Worm (Caenorhabditis elegans) whole organism, young adult: Measurements from ENCODE around the gene F37B12.1.
A peak's percentile ranks its signal among the peaks of the same experiment; 100 is the strongest.

ENCODE experiments used
- B0035.1 ChIP-seq: sonication (generic microtip); optimal IDR thresholded peaks from 2 replicates; lab custom pipeline; 2016; ENCODE audit warnings: missing genetic modification characterization, mild to moderate bottlenecking, missing compliant biosample characterization, missing genotype, missing genetic modification reagents
- F37B4.10 ChIP-seq: fragments of 200-800 bp; sonication (Bioruptor generic); IDR thresholded peaks from 2 replicates; pipeline ENCODE4 v1.3.6; 2022; ENCODE audit warnings: missing genetic modification characterization, missing compliant biosample characterization
- F39B2.1 ChIP-seq: fragments of 200-800 bp; sonication (Bioruptor generic); IDR thresholded peaks from 2 replicates; pipeline ENCODE4 v1.3.6; 2022; ENCODE audit warnings: missing genetic modification reagents, missing genetic modification characterization, missing compliant biosample characterization
- F52B5.7 ChIP-seq: sonication (generic microtip); optimal IDR thresholded peaks from 2 replicates; lab custom pipeline; 2016; ENCODE audit warnings: mild to moderate bottlenecking, missing genetic modification characterization, missing compliant biosample characterization
- F57A8.1 ChIP-seq: fragments of 200-800 bp; sonication (Bioruptor generic); optimal IDR thresholded peaks from 2 replicates; lab custom pipeline; 2018; ENCODE audit warnings: mild to moderate bottlenecking, missing genetic modification characterization, moderate library complexity, missing compliant biosample characterization
- Y53G8AR.9 ChIP-seq: fragments of 200-800 bp; sonication (Bioruptor generic); conservative IDR thresholded peaks from 2 replicates; pipeline ENCODE4 v1.3.6; 2022; ENCODE audit warnings: missing genetic modification reagents, missing genetic modification characterization, missing compliant biosample characterization
- Y56A3A.18 ChIP-seq: fragments of 200-800 bp; sonication (Bioruptor generic); IDR thresholded peaks from 2 replicates; pipeline ENCODE4 v1.3.6; 2022; ENCODE audit warnings: missing genetic modification reagents, missing genetic modification characterization, missing compliant biosample characterization
- akir-1 ChIP-seq: fragments of 200-800 bp; sonication (Bioruptor generic); optimal IDR thresholded peaks from 2 replicates; lab custom pipeline; 2018; ENCODE audit warnings: mild to moderate bottlenecking, missing genetic modification characterization, moderate library complexity, missing compliant biosample characterization
- ama-1 ChIP-seq, 3 experiments: fragments of 150-350 bp in 1 of 3; sonication (generic microtip) in 2 of 3; optimal IDR thresholded peaks; 2 replicates each; lab custom pipeline; 2014 to 2018; ENCODE audit warnings: missing biosample characterization in 2 of 3, missing genetic modification characterization in 2 of 3, missing genetic modification reagents in 2 of 3
- aptf-3 ChIP-seq: fragments of 200-800 bp; sonication (Bioruptor generic); IDR thresholded peaks from 2 replicates; pipeline ENCODE4 v1.3.6; 2022; ENCODE audit warnings: missing genetic modification characterization, missing compliant biosample characterization
- atf-7 ChIP-seq: sonication (generic microtip); optimal IDR thresholded peaks from 2 replicates; lab custom pipeline; 2017; ENCODE audit warnings: mild to moderate bottlenecking, missing genetic modification characterization, missing compliant biosample characterization
- athp-1 ChIP-seq: sonication (generic microtip); optimal IDR thresholded peaks from 2 replicates; lab custom pipeline; 2017; ENCODE audit warnings: mild to moderate bottlenecking, missing genetic modification characterization, missing compliant biosample characterization
- ceh-100 ChIP-seq: fragments of 200-800 bp; sonication (Bioruptor generic); IDR thresholded peaks from 2 replicates; pipeline ENCODE4 v1.3.6; 2022; ENCODE audit warnings: missing genetic modification reagents, missing genetic modification characterization, missing compliant biosample characterization
- ceh-40 ChIP-seq: fragments of 200-800 bp; sonication (Bioruptor generic); IDR thresholded peaks from 2 replicates; pipeline ENCODE4 v1.3.6; 2022; ENCODE audit warnings: missing genetic modification characterization, missing compliant biosample characterization
- dox-1 ChIP-seq: fragments of 200-800 bp; sonication (Bioruptor generic); IDR thresholded peaks from 2 replicates; pipeline ENCODE4 v1.3.6; 2022; ENCODE audit warnings: missing genetic modification reagents, missing genetic modification characterization, missing compliant biosample characterization
- dpff-1 ChIP-seq: sonication (generic microtip); optimal IDR thresholded peaks from 2 replicates; lab custom pipeline; 2017; ENCODE audit warnings: mild to moderate bottlenecking, missing genetic modification characterization, missing compliant biosample characterization
- efl-1 ChIP-seq: fragments of 150-350 bp; optimal IDR thresholded peaks from 2 replicates; lab custom pipeline; 2014; ENCODE audit warnings: missing biosample characterization, missing genetic modification reagents, missing genetic modification characterization
- egrh-3 ChIP-seq: fragments of 200-800 bp; sonication (Bioruptor generic); IDR thresholded peaks from 2 replicates; pipeline ENCODE4 v1.3.6; 2022; ENCODE audit warnings: missing genetic modification reagents, missing genetic modification characterization, missing compliant biosample characterization
- ets-4 ChIP-seq: fragments of 200-800 bp; sonication (Bioruptor generic); optimal IDR thresholded peaks from 2 replicates; lab custom pipeline; 2018; ENCODE audit warnings: mild to moderate bottlenecking, missing genetic modification characterization, missing compliant biosample characterization
- him-1 ChIP-seq: sonication (generic microtip); optimal IDR thresholded peaks from 2 replicates; lab custom pipeline; 2016; ENCODE audit warnings: missing genotype, missing genetic modification reagents, missing genetic modification characterization, missing compliant biosample characterization
- hlh-12 ChIP-seq: sonication (generic microtip); optimal IDR thresholded peaks from 2 replicates; lab custom pipeline; 2016; ENCODE audit warnings: missing genetic modification characterization, missing compliant biosample characterization
- hmg-20 ChIP-seq: fragments of 200-800 bp; sonication (Bioruptor generic); IDR thresholded peaks from 2 replicates; pipeline ENCODE4 v1.3.6; 2022; ENCODE audit warnings: missing genetic modification reagents, missing genetic modification characterization, missing compliant biosample characterization
- let-607 ChIP-seq, 2 experiments: fragments of 200-800 bp in 1 of 2; sonication (Bioruptor generic) in 1 of 2; sonication (generic microtip) in 1 of 2; optimal IDR thresholded peaks; 2 replicates each; lab custom pipeline; 2016 to 2018; ENCODE audit warnings: mild to moderate bottlenecking in 2 of 2, missing compliant biosample characterization in 2 of 2, missing genetic modification characterization in 2 of 2, moderate library complexity in 2 of 2, missing genotype in 1 of 2
- lin-54 ChIP-seq: fragments of 200-800 bp; sonication (Bioruptor generic); optimal IDR thresholded peaks from 2 replicates; lab custom pipeline; 2018; ENCODE audit warnings: mild to moderate bottlenecking, missing genetic modification characterization, missing compliant biosample characterization
- lsl-1 ChIP-seq: fragments of 200-800 bp; sonication (Bioruptor generic); optimal IDR thresholded peaks from 2 replicates; lab custom pipeline; 2018; ENCODE audit warnings: mild to moderate bottlenecking, missing genetic modification characterization, moderate library complexity, missing compliant biosample characterization
- lsy-27 ChIP-seq: sonication (generic microtip); optimal IDR thresholded peaks from 2 replicates; lab custom pipeline; 2017; ENCODE audit warnings: missing genetic modification characterization, mild to moderate bottlenecking, missing compliant biosample characterization, antibody characterized with exemption, missing genotype, borderline replicate concordance; ENCODE audit not compliant: insufficient read depth
- madf-10 ChIP-seq: sonication (generic microtip); optimal IDR thresholded peaks from 2 replicates; lab custom pipeline; 2016; ENCODE audit warnings: mild to moderate bottlenecking, missing genetic modification characterization, missing compliant biosample characterization
- madf-3 ChIP-seq: fragments of 200-800 bp; sonication (Bioruptor generic); IDR thresholded peaks from 2 replicates; pipeline ENCODE4 v1.3.6; 2022; ENCODE audit warnings: missing genetic modification reagents, missing genetic modification characterization, missing compliant biosample characterization
- madf-8 ChIP-seq: fragments of 200-800 bp; sonication (Bioruptor generic); conservative IDR thresholded peaks from 2 replicates; pipeline ENCODE4 v1.3.6; 2022; ENCODE audit warnings: missing genetic modification reagents, missing genetic modification characterization, missing compliant biosample characterization
- mes-4 ChIP-seq: sonication (generic microtip); optimal IDR thresholded peaks from 2 replicates; lab custom pipeline; 2016; ENCODE audit warnings: missing genotype, missing genetic modification characterization, missing compliant biosample characterization
- nfya-1 ChIP-seq: sonication (generic microtip); optimal IDR thresholded peaks from 2 replicates; lab custom pipeline; 2017; ENCODE audit warnings: antibody characterized with exemption, missing compliant biosample characterization, missing genetic modification characterization, borderline replicate concordance; ENCODE audit not compliant: insufficient read depth
- nfya-2 ChIP-seq: fragments of 200-800 bp; sonication (Bioruptor generic); IDR thresholded peaks from 2 replicates; pipeline ENCODE4 v1.3.6; 2022; ENCODE audit warnings: missing genetic modification reagents, missing genetic modification characterization, missing compliant biosample characterization
- nhr-179 ChIP-seq: sonication (generic microtip); optimal IDR thresholded peaks from 2 replicates; lab custom pipeline; 2016; ENCODE audit warnings: mild to moderate bottlenecking, missing genetic modification characterization, missing compliant biosample characterization
- repo-1 ChIP-seq: sonication (generic microtip); optimal IDR thresholded peaks from 2 replicates; lab custom pipeline; 2017; ENCODE audit warnings: mild to moderate bottlenecking, missing genetic modification characterization, missing compliant biosample characterization
- rpc-1 ChIP-seq, 2 experiments: fragments of 150-350 bp in 1 of 2; sonication (generic microtip) in 1 of 2; optimal IDR thresholded peaks; 2 replicates each; lab custom pipeline; 2014 to 2018; ENCODE audit warnings: missing biosample characterization in 1 of 2, missing genetic modification characterization in 1 of 2, missing genetic modification reagents in 1 of 2, missing genotype in 1 of 2
- sdz-38 ChIP-seq: sonication (generic microtip); optimal IDR thresholded peaks from 2 replicates; lab custom pipeline; 2016; ENCODE audit warnings: missing genotype, missing genetic modification characterization, missing compliant biosample characterization
- sea-2 ChIP-seq: fragments of 200-800 bp; sonication (Bioruptor generic); IDR thresholded peaks from 2 replicates; pipeline ENCODE4 v1.3.6; 2022; ENCODE audit warnings: missing genetic modification characterization, missing compliant biosample characterization
- snpc-1.3 ChIP-seq: sonication (generic microtip); optimal IDR thresholded peaks from 2 replicates; lab custom pipeline; 2017; ENCODE audit warnings: missing genetic modification characterization, mild to moderate bottlenecking, missing compliant biosample characterization, antibody characterized with exemption, moderate library complexity, missing genotype, missing genetic modification reagents; ENCODE audit not compliant: insufficient read depth
- snpc-3.4 ChIP-seq: sonication (generic microtip); optimal IDR thresholded peaks from 2 replicates; lab custom pipeline; 2017; ENCODE audit warnings: missing genetic modification characterization, mild to moderate bottlenecking, missing compliant biosample characterization, antibody characterized with exemption, moderate library complexity, missing genotype, missing genetic modification reagents
- somi-1 ChIP-seq: fragments of 200-800 bp; sonication (Bioruptor generic); optimal IDR thresholded peaks from 2 replicates; lab custom pipeline; 2018; ENCODE audit warnings: mild to moderate bottlenecking, missing genetic modification characterization, missing compliant biosample characterization
- tbp1 ChIP-seq: fragments of 200-800 bp; sonication (Bioruptor generic); optimal IDR thresholded peaks from 2 replicates; lab custom pipeline; 2018; ENCODE audit warnings: mild to moderate bottlenecking, missing genetic modification characterization, missing compliant biosample characterization
- tlf-1 ChIP-seq: fragments of 200-800 bp; sonication (Bioruptor generic); optimal IDR thresholded peaks from 2 replicates; lab custom pipeline; 2018; ENCODE audit warnings: mild to moderate bottlenecking, missing genetic modification characterization, missing compliant biosample characterization
- unc-130 ChIP-seq: sonication (generic microtip); optimal IDR thresholded peaks from 2 replicates; lab custom pipeline; 2016; ENCODE audit warnings: missing genetic modification reagents, missing genetic modification characterization, missing compliant biosample characterization
- zim-3 ChIP-seq: sonication (generic microtip); optimal IDR thresholded peaks from 2 replicates; lab custom pipeline; 2017; ENCODE audit warnings: mild to moderate bottlenecking, missing genetic modification characterization, moderate library complexity, missing compliant biosample characterization
- ztf-25 ChIP-seq: fragments of 200-800 bp; sonication (Bioruptor generic); IDR thresholded peaks from 2 replicates; pipeline ENCODE4 v1.3.6; 2022; ENCODE audit warnings: missing genetic modification reagents, missing genetic modification characterization, missing compliant biosample characterization
- ztf-26 ChIP-seq: sonication (generic microtip); optimal IDR thresholded peaks from 2 replicates; lab custom pipeline; 2017; ENCODE audit warnings: missing genetic modification characterization, missing compliant biosample characterization
- ztf-28 ChIP-seq: fragments of 200-800 bp; sonication (Bioruptor generic); IDR thresholded peaks from 2 replicates; pipeline ENCODE4 v1.3.6; 2022; ENCODE audit warnings: missing genetic modification reagents, missing genetic modification characterization, missing compliant biosample characterization
- ztf-6 ChIP-seq: fragments of 200-800 bp; sonication (Bioruptor generic); IDR thresholded peaks from 2 replicates; pipeline ENCODE4 v1.3.6; 2022; ENCODE audit warnings: missing genetic modification reagents, missing genetic modification characterization, missing compliant biosample characterization

The F37B12.1 gene

ce11 chrII:9057035-9057668 lies 28.1 kb upstream of the F37B12.1 start, which contains the start of gene rpl-32 (continued):
- TF ChIP-seq rpc-1 (optimal IDR thresholded peaks at IDR 0.05; lab: Kevin White, UChicago) (no peak), rpc-1 (tag; optimal IDR thresholded peaks at IDR 0.05; lab: Kevin White, UChicago) (no peak), Y56A3A.18 (GFP tag; lab: Robert Waterston, UW) (no peak), F37B4.10 (no peak), snpc-3.4 (no peak), efl-1 (GFP tag; lab: Kevin White, UChicago) (peak; percentile 58), him-1 (tag; lab: Kevin White, UChicago) (no peak), F52B5.7 (no peak), egrh-3 (GFP tag; lab: Robert Waterston, UW) (0 out of 2 replicates have a peak, but pooled peaks have one; percentile 6), hmg-20 (no peak), sea-2 (GFP tag; lab: Robert Waterston, UW) (no peak), zim-3 (tag; lab: Kevin White, UChicago) (no peak), madf-8 (GFP tag; lab: Robert Waterston, UW) (no peak), F57A8.1 (GFP tag; lab: Kevin White, UChicago) (no peak), dpff-1 (tag; lab: Kevin White, UChicago) (no peak), nfya-2 (GFP tag; lab: Robert Waterston, UW) (no peak), let-607 (tag; optimal IDR thresholded peaks at IDR 0.05; lab: Kevin White, UChicago) (peak in 1 of 2 experiments; percentile 54), lsy-27 (tag; lab: Kevin White, UChicago) (no peak), dox-1 (GFP tag; lab: Robert Waterston, UW) (peak; percentile 83), lsl-1 (peak; percentile 48), repo-1 (tag; lab: Kevin White, UChicago) (no peak), atf-7 (no peak), ets-4 (GFP tag; lab: Kevin White, UChicago) (no peak), mes-4 (tag; lab: Kevin White, UChicago) (no peak), aptf-3 (GFP tag; lab: Robert Waterston, UW) (no peak), hlh-12 (tag; lab: Kevin White, UChicago) (no peak), ztf-25 (no peak), madf-10 (tag; lab: Kevin White, UChicago) (peak; percentile 61), snpc-1.3 (tag; lab: Kevin White, UChicago) (peak; percentile 71), ceh-40 (no peak), Y53G8AR.9 (GFP tag; lab: Robert Waterston, UW) (no peak), ztf-26 (tag; lab: Kevin White, UChicago) (no peak), nfya-1 (tag; lab: Kevin White, UChicago) (no peak), ztf-6 (no peak), somi-1 (no peak), athp-1 (tag; lab: Kevin White, UChicago) (no peak), akir-1 (GFP tag; lab: Kevin White, UChicago) (no peak), ceh-100 (no peak), F39B2.1 (GFP tag; lab: Robert Waterston, UW) (no peak), madf-3 (GFP tag; lab: Robert Waterston, UW) (no peak), lin-54 (GFP tag; lab: Kevin White, UChicago) (peak; percentile 71), sdz-38 (tag; lab: Kevin White, UChicago) (no peak), unc-130 (GFP tag; lab: Kevin White, UChicago) (peak; percentile 7), nhr-179 (tag; lab: Kevin White, UChicago) (no peak), tlf-1 (GFP tag; lab: Kevin White, UChicago) (peak; percentile 45), tbp1 (peak; percentile 61), ama-1 (optimal IDR thresholded peaks at IDR 0.05; lab: Kevin White, UChicago) (no peak), ama-1 (GFP tag; optimal IDR thresholded peaks at IDR 0.05; lab: Kevin White, UChicago) (no peak), B0035.1 (tag; lab: Kevin White, UChicago) (no peak), ztf-28 (GFP tag; lab: Robert Waterston, UW) (no peak)
